Fruit fly (Drosophila melanogaster) whole organism, embryonic: ENCODE measurements around the gene bib.

Experiments
- Adf1 ChIP-seq: fragments of 200-800 bp; sonication (Bioruptor generic); IDR thresholded peaks from 2 replicates; pipeline ENCODE4 v1.3.6; 2022; ENCODE audit warnings: missing biosample characterization, missing genetic modification characterization
- Bdp1 ChIP-seq: fragments of 200-800 bp; sonication (Bioruptor generic); optimal IDR thresholded peaks from 3 replicates; lab custom pipeline; 2016; ENCODE audit warnings: missing biosample characterization, missing genetic modification characterization
- CG10543 ChIP-seq: fragments of 200-800 bp; sonication (Bioruptor generic); optimal IDR thresholded peaks from 3 replicates; lab custom pipeline; 2017; ENCODE audit warnings: missing biosample characterization, mild to moderate bottlenecking, missing genetic modification characterization, moderate library complexity
- CG11093 ChIP-seq: fragments of 200-800 bp; sonication (Bioruptor generic); IDR thresholded peaks from 3 replicates; pipeline ENCODE4 v1.3.6; 2022; ENCODE audit warnings: missing biosample characterization, missing genetic modification characterization
- CG12299 ChIP-seq: fragments of 200-800 bp; sonication (Bioruptor generic); optimal IDR thresholded peaks from 2 replicates; lab custom pipeline; 2018; ENCODE audit warnings: missing biosample characterization, mild to moderate bottlenecking, missing genetic modification characterization
- CG12769 ChIP-seq: fragments of 200-800 bp; sonication (Bioruptor generic); optimal IDR thresholded peaks from 2 replicates; lab custom pipeline; 2019; ENCODE audit warnings: missing biosample characterization, mild to moderate bottlenecking, missing genetic modification characterization, moderate library complexity
- CG14441 ChIP-seq: fragments of 200-800 bp; sonication (Bioruptor generic); IDR thresholded peaks from 2 replicates; pipeline ENCODE4 v1.3.6; 2022; ENCODE audit warnings: missing biosample characterization, missing genetic modification characterization
- CG15514 ChIP-seq: fragments of 200-800 bp; sonication (Bioruptor generic); optimal IDR thresholded peaks from 3 replicates; lab custom pipeline; 2017; ENCODE audit warnings: missing biosample characterization, missing genetic modification characterization, mild to moderate bottlenecking, moderate library complexity, missing genetic modification reagents
- CG16779 ChIP-seq: fragments of 200-800 bp; sonication (Bioruptor generic); IDR thresholded peaks from 2 replicates; pipeline ENCODE4 v1.3.6; 2022; ENCODE audit warnings: missing biosample characterization, missing genetic modification characterization
- CG16813 ChIP-seq: fragments of 200-800 bp; sonication (Bioruptor generic); IDR thresholded peaks from 3 replicates; pipeline ENCODE4 v1.3.6; 2022; ENCODE audit warnings: missing biosample characterization, missing genetic modification characterization; ENCODE audit not compliant: partially characterized antibody
- CG16815 ChIP-seq: fragments of 200-800 bp; sonication (Bioruptor generic); optimal IDR thresholded peaks from 3 replicates; lab custom pipeline; 2017; ENCODE audit warnings: missing biosample characterization, mild to moderate bottlenecking, missing genetic modification characterization
- CG18599 ChIP-seq: fragments of 200-800 bp; sonication (Bioruptor generic); optimal IDR thresholded peaks from 3 replicates; lab custom pipeline; 2017; ENCODE audit warnings: missing biosample characterization, missing genetic modification characterization, mild to moderate bottlenecking, moderate library complexity, missing genetic modification reagents
- CG3163 ChIP-seq: fragments of 200-800 bp; sonication (Bioruptor generic); optimal IDR thresholded peaks from 3 replicates; lab custom pipeline; 2016; ENCODE audit warnings: missing biosample characterization, missing genetic modification characterization
- CG34376 ChIP-seq: fragments of 200-800 bp; sonication (Bioruptor generic); optimal IDR thresholded peaks from 2 replicates; lab custom pipeline; 2018; ENCODE audit warnings: missing biosample characterization, mild to moderate bottlenecking, missing genetic modification characterization
- CG34422 ChIP-seq: fragments of 200-800 bp; sonication (Bioruptor generic); IDR thresholded peaks from 3 replicates; pipeline ENCODE4 v1.3.6; 2022; ENCODE audit warnings: missing biosample characterization, missing genetic modification characterization
- CG5245 ChIP-seq: fragments of 200-800 bp; sonication (Bioruptor generic); optimal IDR thresholded peaks from 3 replicates; lab custom pipeline; 2016; ENCODE audit warnings: missing biosample characterization, missing genetic modification characterization
- CG8944 ChIP-seq: fragments of 200-800 bp; sonication (Bioruptor generic); optimal IDR thresholded peaks from 3 replicates; lab custom pipeline; 2016; ENCODE audit warnings: missing biosample characterization, missing genetic modification characterization
- CrebB ChIP-seq: fragments of 200-800 bp; sonication (Bioruptor generic); optimal IDR thresholded peaks from 3 replicates; lab custom pipeline; 2018; ENCODE audit warnings: missing biosample characterization, mild to moderate bottlenecking, missing genetic modification characterization
- Dbx ChIP-seq: fragments of 200-800 bp; sonication (Bioruptor generic); IDR thresholded peaks from 3 replicates; pipeline ENCODE4 v1.3.6; 2022; ENCODE audit warnings: missing biosample characterization, missing genetic modification characterization
- Dfd ChIP-seq, 2 experiments: fragments of >200 bp; optimal IDR thresholded peaks; 2 replicates each; lab custom pipeline; 2017; ENCODE audit warnings: missing biosample characterization in 2 of 2, missing genetic modification characterization in 2 of 2
- Drgx ChIP-seq: fragments of 200-800 bp; sonication (Bioruptor generic); IDR thresholded peaks from 2 replicates; pipeline ENCODE4 v1.3.6; 2022; ENCODE audit warnings: missing biosample characterization, missing genetic modification characterization
- Ets97D ChIP-seq: fragments of 200-800 bp; sonication (Bioruptor generic); optimal IDR thresholded peaks from 3 replicates; lab custom pipeline; 2016; ENCODE audit warnings: missing biosample characterization, missing genetic modification characterization
- Fer1 ChIP-seq: fragments of 200-800 bp; sonication (Bioruptor generic); optimal IDR thresholded peaks from 2 replicates; lab custom pipeline; 2017; ENCODE audit warnings: missing biosample characterization, mild to moderate bottlenecking, missing genetic modification characterization
- GATAe ChIP-seq: fragments of 200-800 bp; sonication (Bioruptor generic); conservative IDR thresholded peaks from 2 replicates; pipeline ENCODE4 v1.3.6; 2022; ENCODE audit warnings: missing biosample characterization, missing genetic modification characterization
- HHEX ChIP-seq: fragments of 200-800 bp; sonication (Bioruptor generic); optimal IDR thresholded peaks from 3 replicates; lab custom pipeline; 2017; ENCODE audit warnings: missing biosample characterization, mild to moderate bottlenecking, missing genetic modification characterization, missing genetic modification reagents
- HLH3B ChIP-seq: fragments of 200-800 bp; sonication (Bioruptor generic); IDR thresholded peaks from 2 replicates; pipeline ENCODE4 v1.3.6; 2022; ENCODE audit warnings: missing biosample characterization, missing genetic modification characterization
- Spps ChIP-seq: fragments of 200-800 bp; sonication (Bioruptor generic); optimal IDR thresholded peaks from 2 replicates; lab custom pipeline; 2018; ENCODE audit warnings: missing biosample characterization, mild to moderate bottlenecking, missing genetic modification characterization
- YL-1 ChIP-seq: fragments of 200-800 bp; sonication (Bioruptor generic); optimal IDR thresholded peaks from 3 replicates; lab custom pipeline; 2017; ENCODE audit warnings: missing biosample characterization, mild to moderate bottlenecking, missing genetic modification characterization
- az2 ChIP-seq: fragments of 200-800 bp; sonication (Bioruptor generic); optimal IDR thresholded peaks from 3 replicates; lab custom pipeline; 2016; ENCODE audit warnings: missing biosample characterization, missing genetic modification characterization
- caup ChIP-seq: fragments of 200-800 bp; sonication (Bioruptor generic); optimal IDR thresholded peaks from 3 replicates; lab custom pipeline; 2017; ENCODE audit warnings: missing biosample characterization, mild to moderate bottlenecking, missing genetic modification characterization, moderate library complexity; ENCODE audit not compliant: severe bottlenecking
- ci ChIP-seq: fragments of 200-800 bp; sonication (Bioruptor generic); IDR thresholded peaks from 3 replicates; pipeline ENCODE4 v1.3.6; 2022; ENCODE audit warnings: missing biosample characterization, missing genetic modification characterization
- cwo ChIP-seq: fragments of 200-800 bp; sonication (Bioruptor generic); optimal IDR thresholded peaks from 3 replicates; lab custom pipeline; 2017; ENCODE audit warnings: missing biosample characterization, missing genetic modification characterization, mild to moderate bottlenecking, moderate library complexity, missing genetic modification reagents
- ewg ChIP-seq: fragments of 200-800 bp; sonication (Bioruptor generic); optimal IDR thresholded peaks from 3 replicates; lab custom pipeline; 2017; ENCODE audit warnings: mild to moderate bottlenecking, missing biosample characterization, missing genetic modification reagents, missing genetic modification characterization
- fd3F ChIP-seq: fragments of 200-800 bp; sonication (Bioruptor generic); optimal IDR thresholded peaks from 2 replicates; lab custom pipeline; 2018; ENCODE audit warnings: missing biosample characterization, mild to moderate bottlenecking, missing genetic modification characterization, moderate library complexity
- lab ChIP-seq: fragments of 200-800 bp; sonication (Bioruptor generic); optimal IDR thresholded peaks from 3 replicates; lab custom pipeline; 2017; ENCODE audit warnings: missing biosample characterization, missing genetic modification characterization, mild to moderate bottlenecking, moderate library complexity, missing genetic modification reagents
- mirr ChIP-seq: fragments of 200-800 bp; sonication (Bioruptor generic); optimal IDR thresholded peaks from 3 replicates; lab custom pipeline; 2018; ENCODE audit warnings: missing biosample characterization, mild to moderate bottlenecking, missing genetic modification characterization
- nom ChIP-seq: fragments of 200-800 bp; sonication (Bioruptor generic); optimal IDR thresholded peaks from 2 replicates; lab custom pipeline; 2017; ENCODE audit warnings: missing biosample characterization, missing genetic modification characterization, mild to moderate bottlenecking, moderate library complexity, missing genetic modification reagents
- odd ChIP-seq: fragments of 200-800 bp; sonication (Bioruptor generic); optimal IDR thresholded peaks from 2 replicates; lab custom pipeline; 2017; ENCODE audit warnings: missing biosample characterization, mild to moderate bottlenecking, missing genetic modification characterization
- pan ChIP-seq, 4 experiments: fragments of >200 bp in 3 of 4; fragments of 200-800 bp in 1 of 4; sonication (Bioruptor generic) in 1 of 4; optimal IDR thresholded peaks in 3 of 4; IDR thresholded peaks in 1 of 4; 2 replicates each; pipeline versions ENCODE4 v1.3.6 to Lab custom; 2017 to 2022; ENCODE audit warnings: missing biosample characterization in 2 of 4, missing genetic modification characterization in 2 of 4, mixed read lengths in 1 of 4
- pum ChIP-seq: fragments of 200-800 bp; sonication (Bioruptor generic); optimal IDR thresholded peaks from 2 replicates; lab custom pipeline; 2016; ENCODE audit warnings: missing biosample characterization, missing genetic modification characterization
- pzg ChIP-seq: fragments of 200-800 bp; sonication (Bioruptor generic); optimal IDR thresholded peaks from 3 replicates; lab custom pipeline; 2018; ENCODE audit warnings: missing biosample characterization, mild to moderate bottlenecking, missing genetic modification characterization, moderate library complexity
- sens ChIP-seq: fragments of 200-800 bp; sonication (Bioruptor generic); peaks from one replicate; lab custom pipeline; 2016; ENCODE audit warnings: missing biosample characterization, missing genetic modification characterization
- shn ChIP-seq: fragments of 200-800 bp; sonication (Bioruptor generic); optimal IDR thresholded peaks from 3 replicates; lab custom pipeline; 2016; ENCODE audit warnings: missing biosample characterization, missing genetic modification characterization
- sim ChIP-seq: fragments of 200-800 bp; sonication (Bioruptor generic); IDR thresholded peaks from 2 replicates; pipeline ENCODE4 v1.3.6; 2022; ENCODE audit warnings: missing biosample characterization, missing genetic modification characterization
- sima ChIP-seq: fragments of 200-800 bp; sonication (Bioruptor generic); optimal IDR thresholded peaks from 2 replicates; lab custom pipeline; 2016; ENCODE audit warnings: missing biosample characterization, missing genetic modification characterization
- slp2 ChIP-seq: fragments of 200-800 bp; sonication (Bioruptor generic); optimal IDR thresholded peaks from 2 replicates; lab custom pipeline; 2016; ENCODE audit warnings: missing biosample characterization, missing genetic modification characterization
- sr ChIP-seq: fragments of 200-800 bp; sonication (Bioruptor generic); IDR thresholded peaks from 3 replicates; pipeline ENCODE4 v1.3.6; 2022; ENCODE audit warnings: missing biosample characterization, missing genetic modification characterization
- unc-4 ChIP-seq: fragments of 200-800 bp; sonication (Bioruptor generic); IDR thresholded peaks from 2 replicates; pipeline ENCODE4 v1.3.6; 2022; ENCODE audit warnings: missing biosample characterization, missing genetic modification characterization; ENCODE audit not compliant: partially characterized antibody
- vvl ChIP-seq: fragments of 200-800 bp; sonication (Bioruptor generic); IDR thresholded peaks from 2 replicates; pipeline ENCODE4 v1.3.6; 2022; ENCODE audit warnings: missing biosample characterization, missing genetic modification characterization
- zen ChIP-seq: fragments of 200-800 bp; sonication (Bioruptor generic); optimal IDR thresholded peaks from 3 replicates; lab custom pipeline; 2018; ENCODE audit warnings: missing biosample characterization, mild to moderate bottlenecking, missing genetic modification characterization, moderate library complexity

The bib gene

DNA sequence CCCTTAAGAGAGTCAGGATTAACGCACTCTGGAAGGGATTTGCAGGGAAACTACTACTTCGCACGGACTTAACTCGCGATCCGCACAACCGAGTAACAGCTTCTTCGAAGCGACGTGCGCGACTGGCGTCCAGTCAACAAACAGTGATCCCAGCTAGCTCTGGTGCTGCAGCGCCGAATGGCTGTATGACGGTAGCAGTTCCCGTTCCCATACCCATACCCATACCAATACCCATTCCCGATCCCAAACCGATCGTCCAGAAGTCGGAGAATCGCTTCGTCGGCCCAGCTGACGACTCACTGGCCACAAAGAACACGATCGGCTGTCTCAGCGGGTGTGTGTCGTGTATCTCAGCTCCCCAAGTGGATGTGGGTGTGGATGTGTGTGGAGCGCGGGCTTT is 37.2 kb upstream of the bib start, which contains the start of gene CG5853 (continued):
- TF ChIP-seq sens = peak; percentile 31
- TF ChIP-seq CG12769 (tag; lab: Kevin White, UChicago) = peak; percentile 99
- TF ChIP-seq pum (GFP tag; lab: Kevin White, UChicago) = no peak
- no peak for TF ChIP-seq fd3F (GFP tag; lab: Kevin White, UChicago)
- TF ChIP-seq pzg (GFP tag; lab: Kevin White, UChicago) = peak; percentile 11
- TF ChIP-seq HHEX (GFP tag; lab: Kevin White, UChicago) = peak; percentile 13
- no peak for TF ChIP-seq shn (GFP tag; lab: Kevin White, UChicago)
- no peak for TF ChIP-seq sima (GFP tag; lab: Kevin White, UChicago)
- TF ChIP-seq CG16779 = no peak
- TF ChIP-seq GATAe = no peak; the same call in 1 of the 2 replicates
- TF ChIP-seq sr (GFP tag; lab: Robert Waterston, UW) = peak; percentile 32; the same call in 1 of the 3 replicates
- no peak for TF ChIP-seq ewg (GFP tag; lab: Kevin White, UChicago)
- TF ChIP-seq sim (GFP tag; lab: Robert Waterston, UW) = no peak
- TF ChIP-seq slp2 (GFP tag; lab: Kevin White, UChicago) = no peak
- peak; percentile 25 for TF ChIP-seq CG15514 (GFP tag; lab: Kevin White, UChicago)
- TF ChIP-seq CG3163 (GFP tag; lab: Kevin White, UChicago) = peak; percentile 25
- no peak for TF ChIP-seq Ets97D (GFP tag; lab: Kevin White, UChicago)
- TF ChIP-seq Spps (tag; lab: Kevin White, UChicago) = no peak
- no peak for TF ChIP-seq odd (GFP tag; lab: Kevin White, UChicago)
- TF ChIP-seq Drgx (GFP tag; lab: Robert Waterston, UW) = peak; percentile 36
- no peak for TF ChIP-seq unc-4
- peak; percentile 0 for TF ChIP-seq CrebB (tag; lab: Kevin White, UChicago)
- no peak for TF ChIP-seq CG16815
- no peak for TF ChIP-seq Dfd (GFP tag; optimal IDR thresholded peaks at IDR 0.05; lab: Kevin White, UChicago)
- TF ChIP-seq YL-1 (GFP tag; lab: Kevin White, UChicago) = no peak
- TF ChIP-seq vvl (GFP tag; lab: Robert Waterston, UW) = no peak
- peak; percentile 74 for TF ChIP-seq nom
- TF ChIP-seq cwo = peak; percentile 19
- TF ChIP-seq ci (GFP tag; lab: Robert Waterston, UW) = peak; percentile 62
- no peak for TF ChIP-seq pan (optimal IDR thresholded peaks at IDR 0.05; lab: Kevin White, UChicago)
- no peak for TF ChIP-seq pan (GFP tag; optimal IDR thresholded peaks at IDR 0.05 in 1 of 2, IDR thresholded peaks at IDR 0.05 in 1 of 2)
- TF ChIP-seq caup (GFP tag; lab: Kevin White, UChicago) = peak; percentile 36
- no peak for TF ChIP-seq CG14441
- TF ChIP-seq CG10543 (GFP tag; lab: Kevin White, UChicago) = peak; percentile 78
- TF ChIP-seq Adf1 (GFP tag; lab: Robert Waterston, UW) = peak; percentile 34; the same call in 1 of the 2 replicates
- TF ChIP-seq CG16813 = no peak
- TF ChIP-seq CG34376 (GFP tag; lab: Kevin White, UChicago) = peak; percentile 63
- TF ChIP-seq Bdp1 (GFP tag; lab: Kevin White, UChicago) = no peak
- 0 out of 3 replicates have a peak, but pooled peaks have one; percentile 39 for TF ChIP-seq Dbx (GFP tag; lab: Robert Waterston, UW)
- TF ChIP-seq CG34422 = 0 out of 3 replicates have a peak, but pooled peaks have one; percentile 21
- no peak for TF ChIP-seq CG8944 (GFP tag; lab: Kevin White, UChicago)
- 0 out of 2 replicates have a peak, but pooled peaks have one; percentile 14 for TF ChIP-seq HLH3B
- TF ChIP-seq CG18599 = peak; percentile 43
- TF ChIP-seq CG11093 (GFP tag; lab: Robert Waterston, UW) = no peak
- peak; percentile 84 for TF ChIP-seq mirr (GFP tag; lab: Kevin White, UChicago)
- no peak for TF ChIP-seq Fer1 (GFP tag; lab: Kevin White, UChicago)
- no peak for TF ChIP-seq zen (tag; lab: Kevin White, UChicago)
- no peak for TF ChIP-seq az2 (GFP tag; lab: Kevin White, UChicago)
- no peak for TF ChIP-seq CG12299 (tag; lab: Kevin White, UChicago)
- TF ChIP-seq CG5245 (GFP tag; lab: Kevin White, UChicago) = no peak
- TF ChIP-seq lab (GFP tag; lab: Kevin White, UChicago) = peak; percentile 70
